Fruit fly (Drosophila melanogaster) whole organism: ENCODE results near the gene Lim3.

ENCODE experiments used
- CG8478 ChIP-seq: fragments of >200 bp; optimal IDR thresholded peaks from 2 replicates; lab custom pipeline; 2018; ENCODE audit warnings: inconsistent platforms
- Dll ChIP-seq: fragments of >200 bp; optimal IDR thresholded peaks from 2 replicates; lab custom pipeline; 2017
- EcR ChIP-seq, 2 experiments: fragments of >200 bp; optimal IDR thresholded peaks; 2 replicates each; lab custom pipeline; 2017; ENCODE audit warnings: missing biosample characterization in 2 of 2, missing genetic modification characterization in 2 of 2, missing genetic modification reagents in 2 of 2
- pan ChIP-seq: fragments of >200 bp; optimal IDR thresholded peaks from 2 replicates; lab custom pipeline; 2017
- psq ChIP-seq: fragments of >200 bp; optimal IDR thresholded peaks from 2 replicates; lab custom pipeline; 2017
- usp ChIP-seq: fragments of >200 bp; optimal IDR thresholded peaks from 2 replicates; lab custom pipeline; 2017; ENCODE audit warnings: missing biosample characterization, missing genetic modification characterization, mixed read lengths

- TF ChIP-seq psq, result no peak
- TF ChIP-seq CG8478 (lab: Kevin White, UChicago), result no peak
- no peak for TF ChIP-seq usp (GFP tag; lab: Kevin White, UChicago)
- no peak for TF ChIP-seq Dll
- TF ChIP-seq pan, result no peak
- TF ChIP-seq EcR (GFP tag; optimal IDR thresholded peaks at IDR 0.05; lab: Kevin White, UChicago), result no peak
Observed at dm6 chr2L:19036105-19036714, 72.0 kb downstream of the Lim3 start.
